Worm (Caenorhabditis elegans): ENCODE results near the gene T05C1.5.

DNA sequence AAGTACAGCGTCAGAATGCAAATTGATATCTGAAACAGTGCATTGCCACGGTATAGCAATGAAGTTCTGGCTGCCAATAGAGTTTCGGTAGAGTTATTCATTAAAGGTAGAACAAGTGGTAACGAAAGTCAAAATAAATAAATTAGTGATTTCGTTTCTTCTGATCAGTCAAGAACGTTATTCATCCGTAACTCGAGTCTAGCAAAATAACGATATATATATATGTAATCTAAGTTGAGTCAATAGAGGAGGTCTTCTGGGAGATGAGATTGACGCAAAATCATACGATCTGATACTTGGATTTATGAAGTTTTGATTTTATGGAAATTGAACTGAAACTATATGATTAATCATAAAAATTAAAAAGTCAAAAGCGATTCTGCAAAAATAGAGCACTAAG, 37.2 kb upstream of the T05C1.5 start, which contains the start of gene sra-35:
- TF ChIP-seq W03F9.2 (tag; optimal IDR thresholded peaks at IDR 0.05) (no peak), him-1 (tag; optimal IDR thresholded peaks at IDR 0.05) (no peak), dao-5 (tag; optimal IDR thresholded peaks at IDR 0.05) (no peak)

Measured in whole organism, L4/young adult.